Fruit fly (Drosophila melanogaster) whole organism, embryonic: ENCODE results near the gene sea.
A peak's percentile ranks its signal among the peaks of the same experiment; 100 is the strongest.

Source experiments
- Bdp1 ChIP-seq: fragments of 200-800 bp; sonication (Bioruptor generic); optimal IDR thresholded peaks from 3 replicates; lab custom pipeline; 2016; ENCODE audit warnings: missing biosample characterization, missing genetic modification characterization
- C15 ChIP-seq: fragments of 200-800 bp; sonication (Bioruptor generic); IDR thresholded peaks from 3 replicates; pipeline ENCODE4 v1.3.6; 2022; ENCODE audit warnings: missing biosample characterization, missing genetic modification characterization
- CG10543 ChIP-seq: fragments of 200-800 bp; sonication (Bioruptor generic); optimal IDR thresholded peaks from 3 replicates; lab custom pipeline; 2017; ENCODE audit warnings: missing biosample characterization, mild to moderate bottlenecking, missing genetic modification characterization, moderate library complexity
- CG12391 ChIP-seq: fragments of 200-800 bp; sonication (Bioruptor generic); optimal IDR thresholded peaks from 3 replicates; lab custom pipeline; 2018; ENCODE audit warnings: missing biosample characterization, mild to moderate bottlenecking, missing genetic modification characterization, moderate library complexity
- CG13624 ChIP-seq: fragments of 200-800 bp; sonication (Bioruptor generic); optimal IDR thresholded peaks from 2 replicates; lab custom pipeline; 2016; ENCODE audit warnings: missing biosample characterization, missing genetic modification characterization
- CG14441 ChIP-seq: fragments of 200-800 bp; sonication (Bioruptor generic); IDR thresholded peaks from 2 replicates; pipeline ENCODE4 v1.3.6; 2022; ENCODE audit warnings: missing biosample characterization, missing genetic modification characterization
- CG14710 ChIP-seq: fragments of 200-800 bp; sonication (Bioruptor generic); optimal IDR thresholded peaks from 3 replicates; lab custom pipeline; 2019; ENCODE audit warnings: missing biosample characterization, mild to moderate bottlenecking, missing genetic modification characterization, moderate library complexity
- CG15269 ChIP-seq: fragments of 200-800 bp; sonication (Bioruptor generic); optimal IDR thresholded peaks from 2 replicates; lab custom pipeline; 2018; ENCODE audit warnings: missing biosample characterization, mild to moderate bottlenecking, missing genetic modification characterization, moderate library complexity
- CG15696 ChIP-seq: fragments of 200-800 bp; sonication (Bioruptor generic); optimal IDR thresholded peaks from 2 replicates; lab custom pipeline; 2019; ENCODE audit warnings: missing biosample characterization, mild to moderate bottlenecking, missing genetic modification characterization, moderate library complexity
- CG16813 ChIP-seq: fragments of 200-800 bp; sonication (Bioruptor generic); IDR thresholded peaks from 3 replicates; pipeline ENCODE4 v1.3.6; 2022; ENCODE audit warnings: missing biosample characterization, missing genetic modification characterization; ENCODE audit not compliant: partially characterized antibody
- CG17568 ChIP-seq: fragments of 200-800 bp; sonication (Bioruptor generic); optimal IDR thresholded peaks from 2 replicates; lab custom pipeline; 2018; ENCODE audit warnings: missing biosample characterization, mild to moderate bottlenecking, missing genetic modification characterization, moderate library complexity
- CG18262 ChIP-seq: fragments of 200-800 bp; optimal IDR thresholded peaks from 3 replicates; lab custom pipeline; 2019; ENCODE audit warnings: missing biosample characterization, mild to moderate bottlenecking, missing genetic modification characterization, moderate library complexity
- CG2678 ChIP-seq: fragments of 200-800 bp; sonication (Bioruptor generic); optimal IDR thresholded peaks from 3 replicates; lab custom pipeline; 2019; ENCODE audit warnings: missing biosample characterization, mild to moderate bottlenecking, missing genetic modification characterization, moderate library complexity
- CG2889 ChIP-seq: fragments of 200-800 bp; sonication (Bioruptor generic); IDR thresholded peaks from 3 replicates; pipeline ENCODE4 v1.3.6; 2022; ENCODE audit warnings: missing biosample characterization, missing genetic modification characterization
- CG34376 ChIP-seq: fragments of 200-800 bp; sonication (Bioruptor generic); optimal IDR thresholded peaks from 2 replicates; lab custom pipeline; 2018; ENCODE audit warnings: missing biosample characterization, mild to moderate bottlenecking, missing genetic modification characterization
- CG3847 ChIP-seq: fragments of 200-800 bp; sonication (Bioruptor generic); IDR thresholded peaks from 2 replicates; pipeline ENCODE4 v1.3.6; 2022; ENCODE audit warnings: missing biosample characterization, missing genetic modification characterization
- CG9609 ChIP-seq: fragments of 200-800 bp; sonication (Bioruptor generic); optimal IDR thresholded peaks from 3 replicates; lab custom pipeline; 2016; ENCODE audit warnings: missing biosample characterization, missing genetic modification characterization
- E2f2 ChIP-seq: fragments of 200-800 bp; sonication (Bioruptor generic); IDR thresholded peaks from 2 replicates; pipeline ENCODE4 v1.3.6; 2022; ENCODE audit warnings: missing biosample characterization, missing genetic modification characterization
- Elba2 ChIP-seq: fragments of 200-800 bp; sonication (Bioruptor generic); optimal IDR thresholded peaks from 3 replicates; lab custom pipeline; 2016; ENCODE audit warnings: missing biosample characterization, missing genetic modification characterization
- HLH3B ChIP-seq: fragments of 200-800 bp; sonication (Bioruptor generic); IDR thresholded peaks from 2 replicates; pipeline ENCODE4 v1.3.6; 2022; ENCODE audit warnings: missing biosample characterization, missing genetic modification characterization
- Hand ChIP-seq: fragments of 200-800 bp; sonication (Bioruptor generic); optimal IDR thresholded peaks from 2 replicates; lab custom pipeline; 2017; ENCODE audit warnings: mild to moderate bottlenecking, missing biosample characterization, missing genetic modification reagents, missing genetic modification characterization
- HmgZ ChIP-seq: fragments of 200-800 bp; sonication (Bioruptor generic); optimal IDR thresholded peaks from 2 replicates; lab custom pipeline; 2018; ENCODE audit warnings: missing biosample characterization, mild to moderate bottlenecking, missing genetic modification characterization
- Kr ChIP-seq: fragments of 200-800 bp; sonication (Bioruptor generic); optimal IDR thresholded peaks from 2 replicates; lab custom pipeline; 2017; ENCODE audit warnings: missing biosample characterization, mild to moderate bottlenecking, missing genetic modification characterization
- Myb ChIP-seq: fragments of 200-800 bp; sonication (Bioruptor generic); optimal IDR thresholded peaks from 2 replicates; lab custom pipeline; 2016; ENCODE audit warnings: missing biosample characterization, missing genetic modification characterization
- NC2β ChIP-seq: fragments of 200-800 bp; sonication (Bioruptor generic); optimal IDR thresholded peaks from 2 replicates; lab custom pipeline; 2016; ENCODE audit warnings: missing biosample characterization, missing genetic modification characterization
- Nf-YC ChIP-seq: fragments of 200-800 bp; optimal IDR thresholded peaks from 3 replicates; lab custom pipeline; 2019; ENCODE audit warnings: missing biosample characterization, mild to moderate bottlenecking, missing genetic modification characterization, moderate library complexity
- NfI ChIP-seq: fragments of 200-800 bp; sonication (Bioruptor generic); optimal IDR thresholded peaks from 3 replicates; lab custom pipeline; 2018; ENCODE audit warnings: missing biosample characterization, mild to moderate bottlenecking, missing genetic modification characterization, moderate library complexity
- Oli ChIP-seq: fragments of 200-800 bp; sonication (Bioruptor generic); optimal IDR thresholded peaks from 2 replicates; lab custom pipeline; 2018; ENCODE audit warnings: missing biosample characterization, mild to moderate bottlenecking, missing genetic modification characterization, moderate library complexity
- Rx ChIP-seq: fragments of 200-800 bp; sonication (Bioruptor generic); IDR thresholded peaks from 2 replicates; pipeline ENCODE4 v1.3.6; 2022; ENCODE audit warnings: missing biosample characterization, missing genetic modification characterization
- Sox100B ChIP-seq: fragments of 200-800 bp; sonication (Bioruptor generic); optimal IDR thresholded peaks from 3 replicates; lab custom pipeline; 2018; ENCODE audit warnings: missing biosample characterization, mild to moderate bottlenecking, missing genetic modification characterization
- cato ChIP-seq: fragments of 200-800 bp; sonication (Bioruptor generic); optimal IDR thresholded peaks from 2 replicates; lab custom pipeline; 2016; ENCODE audit warnings: missing biosample characterization, missing genetic modification characterization, borderline replicate concordance
- chif ChIP-seq, 2 experiments: fragments of 200-800 bp; sonication (Bioruptor generic); optimal IDR thresholded peaks; 3 replicates each; lab custom pipeline; 2016; ENCODE audit warnings: missing biosample characterization in 2 of 2, missing genetic modification characterization in 2 of 2
- croc ChIP-seq: fragments of 200-800 bp; sonication (Bioruptor generic); conservative IDR thresholded peaks from 3 replicates; pipeline ENCODE4 v1.3.6; 2022; ENCODE audit warnings: missing biosample characterization, missing genetic modification characterization
- dmrt11E ChIP-seq: fragments of 200-800 bp; sonication (Bioruptor generic); optimal IDR thresholded peaks from 3 replicates; lab custom pipeline; 2018; ENCODE audit warnings: missing biosample characterization, mild to moderate bottlenecking, missing genetic modification characterization, moderate library complexity
- gce ChIP-seq: fragments of 200-800 bp; sonication (Bioruptor generic); IDR thresholded peaks from 3 replicates; pipeline ENCODE4 v1.3.6; 2022; ENCODE audit warnings: missing biosample characterization, missing genetic modification characterization
- ham ChIP-seq: fragments of 200-800 bp; sonication (Bioruptor generic); IDR thresholded peaks from 2 replicates; pipeline ENCODE4 v1.3.6; 2022; ENCODE audit warnings: missing biosample characterization, missing genetic modification characterization
- hbn ChIP-seq: fragments of 200-800 bp; sonication (Bioruptor generic); IDR thresholded peaks from 2 replicates; pipeline ENCODE4 v1.3.6; 2022; ENCODE audit warnings: missing biosample characterization, missing genetic modification characterization; ENCODE audit not compliant: partially characterized antibody
- kah ChIP-seq: fragments of 200-800 bp; sonication (Bioruptor generic); optimal IDR thresholded peaks from 2 replicates; lab custom pipeline; 2018; ENCODE audit warnings: missing biosample characterization, mild to moderate bottlenecking, missing genetic modification characterization
- lab ChIP-seq: fragments of 200-800 bp; sonication (Bioruptor generic); optimal IDR thresholded peaks from 3 replicates; lab custom pipeline; 2017; ENCODE audit warnings: missing biosample characterization, missing genetic modification characterization, mild to moderate bottlenecking, moderate library complexity, missing genetic modification reagents
- lbe ChIP-seq: fragments of 200-800 bp; sonication (Bioruptor generic); optimal IDR thresholded peaks from 2 replicates; lab custom pipeline; 2016; ENCODE audit warnings: missing biosample characterization, mild to moderate bottlenecking, missing genetic modification characterization
- lmd ChIP-seq: fragments of 200-800 bp; sonication (Bioruptor generic); IDR thresholded peaks from 2 replicates; pipeline ENCODE4 v1.3.6; 2022; ENCODE audit warnings: missing biosample characterization, missing genetic modification characterization
- nom ChIP-seq: fragments of 200-800 bp; sonication (Bioruptor generic); optimal IDR thresholded peaks from 2 replicates; lab custom pipeline; 2017; ENCODE audit warnings: missing biosample characterization, missing genetic modification characterization, mild to moderate bottlenecking, moderate library complexity, missing genetic modification reagents
- oc ChIP-seq: fragments of 200-800 bp; sonication (Bioruptor generic); optimal IDR thresholded peaks from 2 replicates; lab custom pipeline; 2018; ENCODE audit warnings: missing biosample characterization, mild to moderate bottlenecking, missing genetic modification characterization, moderate library complexity
- otp ChIP-seq: fragments of 200-800 bp; sonication (Bioruptor generic); IDR thresholded peaks from 3 replicates; pipeline ENCODE4, ENCODE4 v1.3.6; 2022; ENCODE audit warnings: missing biosample characterization, missing genetic modification characterization
- pros ChIP-seq: fragments of 200-800 bp; sonication (Bioruptor generic); optimal IDR thresholded peaks from 3 replicates; lab custom pipeline; 2019; ENCODE audit warnings: missing biosample characterization, mild to moderate bottlenecking, missing genetic modification characterization, moderate library complexity
- ro ChIP-seq: fragments of 200-800 bp; sonication (Bioruptor generic); IDR thresholded peaks from 2 replicates; pipeline ENCODE4 v1.3.6; 2022; ENCODE audit warnings: missing biosample characterization, missing genetic modification characterization
- shn ChIP-seq: fragments of 200-800 bp; sonication (Bioruptor generic); optimal IDR thresholded peaks from 3 replicates; lab custom pipeline; 2016; ENCODE audit warnings: missing biosample characterization, missing genetic modification characterization
- slp2 ChIP-seq: fragments of 200-800 bp; sonication (Bioruptor generic); optimal IDR thresholded peaks from 2 replicates; lab custom pipeline; 2016; ENCODE audit warnings: missing biosample characterization, missing genetic modification characterization
- yki ChIP-seq: fragments of >200 bp; optimal IDR thresholded peaks from 3 replicates; lab custom pipeline; 2018

Gene sea

dm6 chr3R:11562326-11563109 lies 4.3 kb downstream of the sea start (continued):
- TF ChIP-seq CG13624 (GFP tag; lab: Kevin White, UChicago) (peak; percentile 94), CG14710 (tag; lab: Kevin White, UChicago) (peak; percentile 84), shn (GFP tag; lab: Kevin White, UChicago) (peak; percentile 79), ham (GFP tag; lab: Robert Waterston, UW) (peak; percentile 64; the same call in 1 of the 2 replicates), pros (GFP tag; lab: Kevin White, UChicago) (peak; percentile 1), NfI (GFP tag; lab: Kevin White, UChicago) (peak; percentile 87), CG14441 (peak; percentile 95), yki (lab: Kevin White, UChicago) (no peak), CG18262 (tag; lab: Kevin White, UChicago) (peak; percentile 95), oc (tag; lab: Kevin White, UChicago) (peak; percentile 85), CG3847 (peak; percentile 89), nom (GFP tag; lab: Kevin White, UChicago) (peak; percentile 90), Elba2 (GFP tag; lab: Kevin White, UChicago) (no peak), Hand (GFP tag; lab: Kevin White, UChicago) (peak; percentile 89), CG12391 (tag; lab: Kevin White, UChicago) (peak; percentile 86), CG16813 (GFP tag; lab: Robert Waterston, UW) (no peak), lab (peak; percentile 94), ro (GFP tag; lab: Robert Waterston, UW) (peak; percentile 88), CG2678 (tag; lab: Kevin White, UChicago) (peak; percentile 98), otp (peak; percentile 85), NC2β (peak; percentile 81), Oli (tag; lab: Kevin White, UChicago) (peak; percentile 87), Nf-YC (tag; lab: Kevin White, UChicago) (peak; percentile 88), dmrt11E (tag; lab: Kevin White, UChicago) (peak; percentile 15), hbn (GFP tag; lab: Robert Waterston, UW) (no peak), croc (GFP tag; lab: Robert Waterston, UW) (peak; percentile 86), CG34376 (GFP tag; lab: Kevin White, UChicago) (peak; percentile 96), CG2889 (GFP tag; lab: Robert Waterston, UW) (peak; percentile 83), CG10543 (peak; percentile 97), CG9609 (GFP tag; lab: Kevin White, UChicago) (peak; percentile 86), kah (GFP tag; lab: Kevin White, UChicago) (peak; percentile 74), Kr (GFP tag; lab: Kevin White, UChicago) (no peak), HmgZ (tag; lab: Kevin White, UChicago) (peak; percentile 88), E2f2 (GFP tag; lab: Robert Waterston, UW) (peak; percentile 56), Rx (GFP tag; lab: Robert Waterston, UW) (peak; percentile 89), CG15696 (tag; lab: Kevin White, UChicago) (peak; percentile 64), CG17568 (GFP tag; lab: Kevin White, UChicago) (peak; percentile 76), gce (GFP tag; lab: Robert Waterston, UW) (peak; percentile 93), cato (peak; percentile 40), chif (GFP tag; optimal IDR thresholded peaks at IDR 0.05; lab: Kevin White, UChicago) (peak; percentile 81 to 96), lmd (GFP tag; lab: Robert Waterston, UW) (peak; percentile 93), HLH3B (GFP tag; lab: Robert Waterston, UW) (peak; percentile 92), Sox100B (peak; percentile 95), slp2 (GFP tag; lab: Kevin White, UChicago) (peak; percentile 87), CG15269 (peak; percentile 93), lbe (GFP tag; lab: Kevin White, UChicago) (peak; percentile 92), Myb (GFP tag; lab: Kevin White, UChicago) (peak; percentile 74), Bdp1 (GFP tag; lab: Kevin White, UChicago) (peak; percentile 65), C15 (GFP tag; lab: Robert Waterston, UW) (peak; percentile 79; the same call in 2 of the 3 replicates)
